Fruit fly (Drosophila melanogaster) whole organism, embryonic: Measurements from ENCODE around the gene CG31068.

Experiments
- B-H1 ChIP-seq: fragments of 200-800 bp; sonication (Bioruptor generic); IDR thresholded peaks from 3 replicates; pipeline ENCODE4 v1.3.6; 2022; ENCODE audit warnings: missing biosample characterization, missing genetic modification characterization
- CG11560 ChIP-seq: fragments of 200-800 bp; sonication (Bioruptor generic); IDR thresholded peaks from 3 replicates; pipeline ENCODE4 v1.3.6; 2022; ENCODE audit warnings: missing biosample characterization, missing genetic modification characterization
- CG12219 ChIP-seq: fragments of 200-800 bp; sonication (Bioruptor generic); optimal IDR thresholded peaks from 3 replicates; lab custom pipeline; 2018; ENCODE audit warnings: missing biosample characterization, mild to moderate bottlenecking, missing genetic modification characterization
- CG13296 ChIP-seq: fragments of 200-800 bp; sonication (Bioruptor generic); optimal IDR thresholded peaks from 3 replicates; lab custom pipeline; 2018; ENCODE audit warnings: missing biosample characterization, mild to moderate bottlenecking, missing genetic modification characterization
- CG13894 ChIP-seq: fragments of 200-800 bp; sonication (Bioruptor generic); optimal IDR thresholded peaks from 3 replicates; lab custom pipeline; 2018; ENCODE audit warnings: missing biosample characterization, mild to moderate bottlenecking, missing genetic modification characterization, moderate library complexity
- CG14860 ChIP-seq: fragments of 200-800 bp; sonication (Bioruptor generic); IDR thresholded peaks from 3 replicates; pipeline ENCODE4 v1.3.6; 2022; ENCODE audit warnings: missing biosample characterization, missing genetic modification characterization; ENCODE audit not compliant: partially characterized antibody
- CG17612 ChIP-seq: fragments of 200-800 bp; sonication (Bioruptor generic); IDR thresholded peaks from 2 replicates; pipeline ENCODE4 v1.3.6; 2022; ENCODE audit warnings: missing biosample characterization, missing genetic modification characterization
- CG2199 ChIP-seq: fragments of 200-800 bp; sonication (Bioruptor generic); IDR thresholded peaks from 3 replicates; pipeline ENCODE4 v1.3.6; 2022; ENCODE audit warnings: missing biosample characterization, missing genetic modification characterization
- CG4820 ChIP-seq: fragments of 200-800 bp; sonication (Bioruptor generic); optimal IDR thresholded peaks from 3 replicates; lab custom pipeline; 2016; ENCODE audit warnings: missing biosample characterization, missing genetic modification characterization
- CG7745 ChIP-seq: fragments of 200-800 bp; sonication (Bioruptor generic); optimal IDR thresholded peaks from 2 replicates; lab custom pipeline; 2018; ENCODE audit warnings: missing biosample characterization, mild to moderate bottlenecking, missing genetic modification characterization, moderate library complexity
- CG7963 ChIP-seq: fragments of 200-800 bp; sonication (Bioruptor generic); IDR thresholded peaks from 3 replicates; pipeline ENCODE4 v1.3.6; 2022; ENCODE audit warnings: missing biosample characterization, missing genetic modification characterization; ENCODE audit not compliant: partially characterized antibody
- Camta ChIP-seq: fragments of 200-800 bp; sonication (Bioruptor generic); optimal IDR thresholded peaks from 2 replicates; lab custom pipeline; 2016; ENCODE audit warnings: missing biosample characterization, missing genetic modification characterization
- Max ChIP-seq: fragments of 200-800 bp; sonication (Bioruptor generic); optimal IDR thresholded peaks from 2 replicates; lab custom pipeline; 2016; ENCODE audit warnings: missing biosample characterization, mild to moderate bottlenecking, missing genetic modification characterization
- Rfx ChIP-seq: fragments of 200-800 bp; sonication (Bioruptor generic); IDR thresholded peaks from 2 replicates; pipeline ENCODE4 v1.3.6; 2022; ENCODE audit warnings: missing biosample characterization, missing genetic modification characterization
- Sry-δ ChIP-seq: fragments of 200-800 bp; sonication (Bioruptor generic); optimal IDR thresholded peaks from 2 replicates; lab custom pipeline; 2016; ENCODE audit warnings: missing biosample characterization, missing genetic modification characterization
- ato ChIP-seq: fragments of 200-800 bp; sonication (Bioruptor generic); IDR thresholded peaks from 2 replicates; pipeline ENCODE4 v1.3.6; 2022; ENCODE audit warnings: missing biosample characterization, missing genetic modification characterization; ENCODE audit not compliant: partially characterized antibody
- bbx ChIP-seq: fragments of 200-800 bp; sonication (Bioruptor generic); IDR thresholded peaks from 2 replicates; pipeline ENCODE4 v1.3.6; 2022; ENCODE audit warnings: missing biosample characterization, missing genetic modification characterization; ENCODE audit not compliant: partially characterized antibody
- chm ChIP-seq: fragments of 200-800 bp; sonication (Bioruptor generic); IDR thresholded peaks from 2 replicates; pipeline ENCODE4 v1.3.6; 2022; ENCODE audit warnings: missing biosample characterization, missing genetic modification characterization
- danr ChIP-seq: fragments of 200-800 bp; sonication (Bioruptor generic); IDR thresholded peaks from 2 replicates; pipeline ENCODE4 v1.3.6; 2022; ENCODE audit warnings: missing biosample characterization, missing genetic modification characterization
- ems ChIP-seq: fragments of 200-800 bp; sonication (Bioruptor generic); optimal IDR thresholded peaks from 3 replicates; lab custom pipeline; 2016; ENCODE audit warnings: missing biosample characterization, missing genetic modification characterization
- gem ChIP-seq: fragments of 200-800 bp; sonication (Bioruptor generic); optimal IDR thresholded peaks from 2 replicates; lab custom pipeline; 2019; ENCODE audit warnings: missing biosample characterization, mild to moderate bottlenecking, missing genetic modification characterization, moderate library complexity
- grn ChIP-seq: fragments of 200-800 bp; sonication (Bioruptor generic); optimal IDR thresholded peaks from 3 replicates; lab custom pipeline; 2017; ENCODE audit warnings: missing biosample characterization, missing genetic modification characterization
- jumu ChIP-seq: fragments of 200-800 bp; sonication (Bioruptor generic); optimal IDR thresholded peaks from 3 replicates; lab custom pipeline; 2016; ENCODE audit warnings: missing biosample characterization, missing genetic modification characterization
- kah ChIP-seq: fragments of 200-800 bp; sonication (Bioruptor generic); optimal IDR thresholded peaks from 2 replicates; lab custom pipeline; 2018; ENCODE audit warnings: missing biosample characterization, mild to moderate bottlenecking, missing genetic modification characterization
- ken ChIP-seq: fragments of 200-800 bp; sonication (Bioruptor generic); IDR thresholded peaks from 3 replicates; pipeline ENCODE4 v1.3.6; 2022; ENCODE audit warnings: missing biosample characterization, missing genetic modification characterization
- lola ChIP-seq, 3 experiments: fragments of >200 bp in 2 of 3; fragments of 200-800 bp in 1 of 3; sonication (Bioruptor generic) in 1 of 3; optimal IDR thresholded peaks; 2 replicates each; lab custom pipeline; 2017 to 2019; ENCODE audit warnings: missing biosample characterization in 3 of 3, missing genetic modification characterization in 3 of 3, mild to moderate bottlenecking in 1 of 3, moderate library complexity in 1 of 3
- nom ChIP-seq: fragments of 200-800 bp; sonication (Bioruptor generic); optimal IDR thresholded peaks from 2 replicates; lab custom pipeline; 2017; ENCODE audit warnings: missing biosample characterization, missing genetic modification characterization, mild to moderate bottlenecking, moderate library complexity, missing genetic modification reagents
- pfk ChIP-seq: fragments of 200-800 bp; sonication (Bioruptor generic); optimal IDR thresholded peaks from 2 replicates; lab custom pipeline; 2018; ENCODE audit warnings: missing biosample characterization, mild to moderate bottlenecking, missing genetic modification characterization, moderate library complexity
- pnt ChIP-seq: fragments of 200-800 bp; sonication (Bioruptor generic); optimal IDR thresholded peaks from 3 replicates; lab custom pipeline; 2016; ENCODE audit warnings: missing biosample characterization, missing genetic modification characterization
- scrt ChIP-seq: fragments of 200-800 bp; sonication (Bioruptor generic); optimal IDR thresholded peaks from 2 replicates; lab custom pipeline; 2018; ENCODE audit warnings: missing biosample characterization, mild to moderate bottlenecking, missing genetic modification characterization, moderate library complexity
- wor ChIP-seq: fragments of 200-800 bp; sonication (Bioruptor generic); IDR thresholded peaks from 2 replicates; pipeline ENCODE4 v1.3.6; 2022; ENCODE audit warnings: missing biosample characterization, missing genetic modification characterization
- zen2 ChIP-seq: fragments of 200-800 bp; sonication (Bioruptor generic); IDR thresholded peaks from 3 replicates; pipeline ENCODE4 v1.3.6; 2022; ENCODE audit warnings: missing biosample characterization, missing genetic modification characterization; ENCODE audit not compliant: partially characterized antibody

The CG31068 gene

dm6 chr3R:27283645-27284044, 50.1 kb downstream of the CG31068 start, which contains the start of gene CG3368 (continued):
- peak; percentile 59; the same call in 2 of the 3 replicates for TF ChIP-seq zen2
- TF ChIP-seq ken (GFP tag; lab: Robert Waterston, UW), result no peak
- TF ChIP-seq pfk, result no peak
- TF ChIP-seq chm (GFP tag; lab: Robert Waterston, UW), result no peak
- TF ChIP-seq Max (GFP tag; lab: Kevin White, UChicago), result no peak
- TF ChIP-seq kah, result no peak
- no peak for TF ChIP-seq grn (GFP tag; lab: Kevin White, UChicago)
- no peak for TF ChIP-seq CG2199 (GFP tag; lab: Robert Waterston, UW)
- TF ChIP-seq scrt (GFP tag; lab: Kevin White, UChicago), result no peak
- peak; percentile 61; the same call in 1 of the 2 replicates for TF ChIP-seq ato (GFP tag; lab: Robert Waterston, UW)
- no peak for TF ChIP-seq CG4820 (GFP tag; lab: Kevin White, UChicago)
- peak; percentile 34 for TF ChIP-seq Sry-δ (GFP tag; lab: Kevin White, UChicago)
- TF ChIP-seq jumu (GFP tag; lab: Kevin White, UChicago), result no peak
- TF ChIP-seq gem (tag; lab: Kevin White, UChicago), result no peak
- TF ChIP-seq B-H1 (GFP tag; lab: Robert Waterston, UW), result no peak
- TF ChIP-seq bbx, result peak; percentile 70
- TF ChIP-seq CG7745 (tag; lab: Kevin White, UChicago), result no peak
- no peak for TF ChIP-seq lola (GFP tag; optimal IDR thresholded peaks at IDR 0.05; lab: Kevin White, UChicago)
- peak; percentile 30 for TF ChIP-seq CG13894 (tag; lab: Kevin White, UChicago)
- TF ChIP-seq CG14860 (GFP tag; lab: Robert Waterston, UW), result peak; percentile 74
- TF ChIP-seq nom (GFP tag; lab: Kevin White, UChicago), result no peak
- no peak for TF ChIP-seq wor (GFP tag; lab: Robert Waterston, UW)
- no peak for TF ChIP-seq Rfx (GFP tag; lab: Robert Waterston, UW)
- TF ChIP-seq ems (GFP tag; lab: Kevin White, UChicago), result no peak
- no peak for TF ChIP-seq CG17612 (GFP tag; lab: Robert Waterston, UW)
- TF ChIP-seq CG12219 (GFP tag; lab: Kevin White, UChicago), result no peak
- no peak for TF ChIP-seq danr (GFP tag; lab: Robert Waterston, UW)
- TF ChIP-seq pnt, result no peak
- TF ChIP-seq CG7963, result peak; percentile 58
- TF ChIP-seq CG11560 (tag; lab: Robert Waterston, UW), result no peak
- no peak for TF ChIP-seq CG13296
- TF ChIP-seq Camta (GFP tag; lab: Kevin White, UChicago), result no peak
